Fruit fly (Drosophila melanogaster): Measurements from ENCODE around the gene Wdr82.

- TF ChIP-seq grau (tag; optimal IDR thresholded peaks at IDR 0.05) (no peak), Nf-YA (GFP tag; IDR thresholded peaks at IDR 0.05) (no peak), da (GFP tag; optimal IDR thresholded peaks at IDR 0.05) (no peak), h (optimal IDR thresholded peaks at IDR 0.05) (no peak), sisA (GFP tag; IDR thresholded peaks at IDR 0.05) (no peak), Atf3 (GFP tag; optimal IDR thresholded peaks at IDR 0.05) (no peak)
These were observed 11.6 kb downstream of the Wdr82 start for dm6 chr2L:8385849-8386248.

All from whole organism, embryonic.